Worm (Caenorhabditis elegans) whole organism, early embryonic: Measurements from ENCODE around the gene F54D5.24.

Experiments used
- B0310.2 ChIP-seq: sonication (generic microtip); optimal IDR thresholded peaks from 2 replicates; lab custom pipeline; 2016; ENCODE audit warnings: mild to moderate bottlenecking, missing genetic modification characterization, missing compliant biosample characterization
- F13C5.2 ChIP-seq: sonication (generic microtip); optimal IDR thresholded peaks from 2 replicates; lab custom pipeline; 2017; ENCODE audit warnings: mild to moderate bottlenecking, missing genetic modification characterization, inconsistent platforms, missing compliant biosample characterization
- aly-1 ChIP-seq: sonication (generic microtip); optimal IDR thresholded peaks from 2 replicates; lab custom pipeline; 2016; ENCODE audit warnings: missing genetic modification characterization, missing compliant biosample characterization
- ama-1 ChIP-seq: fragments of 150-350 bp; optimal IDR thresholded peaks from 2 replicates; lab custom pipeline; 2014
- ceh-13 ChIP-seq: fragments of 200-800 bp; sonication (Bioruptor generic); optimal IDR thresholded peaks from 2 replicates; lab custom pipeline; 2018; ENCODE audit warnings: mild to moderate bottlenecking, missing genetic modification characterization, missing compliant biosample characterization
- ceh-36 ChIP-seq: sonication (generic microtip); optimal IDR thresholded peaks from 2 replicates; lab custom pipeline; 2016; ENCODE audit warnings: missing genetic modification characterization, inconsistent platforms, missing compliant biosample characterization
- ets-7 ChIP-seq: sonication (generic microtip); optimal IDR thresholded peaks from 2 replicates; lab custom pipeline; 2016; ENCODE audit warnings: missing genotype, missing genetic modification characterization, missing compliant biosample characterization
- flt-1 ChIP-seq: fragments of 200-800 bp; sonication (Bioruptor generic); IDR thresholded peaks from 2 replicates; pipeline ENCODE4 v1.3.6; 2022; ENCODE audit warnings: missing genetic modification characterization, missing compliant biosample characterization
- hmbx-1 ChIP-seq: sonication (generic microtip); optimal IDR thresholded peaks from 2 replicates; lab custom pipeline; 2016; ENCODE audit warnings: mild to moderate bottlenecking, missing genetic modification characterization, missing compliant biosample characterization
- hmg-4 ChIP-seq: fragments of 200-800 bp; sonication (Bioruptor generic); optimal IDR thresholded peaks from 2 replicates; lab custom pipeline; 2018; ENCODE audit warnings: mild to moderate bottlenecking, missing genetic modification characterization, missing compliant biosample characterization
- hnd-1 ChIP-seq: sonication (generic microtip); optimal IDR thresholded peaks from 2 replicates; lab custom pipeline; 2016; ENCODE audit warnings: missing genetic modification characterization, missing compliant biosample characterization
- pes-1 ChIP-seq: fragments of 200-800 bp; sonication (Bioruptor generic); IDR thresholded peaks from 2 replicates; pipeline ENCODE4 v1.3.6; 2022; ENCODE audit warnings: missing genetic modification reagents, missing genetic modification characterization, missing compliant biosample characterization
- scrt-1 ChIP-seq: fragments of 200-800 bp; sonication (Bioruptor generic); IDR thresholded peaks from 2 replicates; pipeline ENCODE4 v1.3.6; 2022; ENCODE audit warnings: missing genetic modification characterization, missing compliant biosample characterization
- sea-1 ChIP-seq: fragments of 200-800 bp; sonication (Bioruptor generic); conservative IDR thresholded peaks from 2 replicates; pipeline ENCODE4 v1.3.6; 2022; ENCODE audit warnings: missing genetic modification characterization, missing compliant biosample characterization
- tbx-11 ChIP-seq: fragments of 200-800 bp; sonication (Bioruptor generic); IDR thresholded peaks from 2 replicates; pipeline ENCODE4 v1.3.6; 2022; ENCODE audit warnings: missing genetic modification characterization, missing compliant biosample characterization
- tbx-37 ChIP-seq: fragments of 200-800 bp; sonication (Bioruptor generic); conservative IDR thresholded peaks from 2 replicates; pipeline ENCODE4 v1.3.6; 2022; ENCODE audit warnings: missing genetic modification reagents, missing genetic modification characterization, missing compliant biosample characterization
- tra-4 ChIP-seq: sonication (generic microtip); optimal IDR thresholded peaks from 2 replicates; lab custom pipeline; 2017; ENCODE audit warnings: missing genetic modification characterization, missing compliant biosample characterization

Gene F54D5.24

DNA sequence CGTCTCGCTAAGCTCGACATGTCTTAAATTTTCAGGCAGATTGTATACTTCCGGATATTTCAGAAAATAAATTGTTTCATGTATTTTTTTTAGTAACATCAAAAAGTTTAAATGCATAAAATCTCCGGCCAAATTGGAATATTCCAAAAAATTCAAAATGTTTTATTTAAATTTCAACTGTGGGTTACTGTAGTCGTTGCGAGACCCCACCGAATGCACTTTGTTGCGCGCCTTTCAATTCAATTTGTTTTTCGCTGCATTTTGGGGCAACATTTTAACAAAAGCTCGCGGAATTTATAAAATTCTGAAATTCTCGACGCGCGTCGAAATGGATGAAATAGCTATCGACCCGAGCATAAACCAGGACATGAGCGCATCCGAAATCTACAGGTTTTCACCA lies 17.2 kb downstream of the F54D5.24 start, which contains the start of gene F54D5.2:
Gene F54D5.2, plus strand, starts transcription at position 237 of the 400 bp plus-strand sequence.
- TF ChIP-seq scrt-1 (GFP tag; lab: Robert Waterston, UW): no peak
- no peak for TF ChIP-seq B0310.2
- no peak for TF ChIP-seq tra-4 (tag; lab: Kevin White, UChicago)
- TF ChIP-seq tbx-11 (GFP tag; lab: Robert Waterston, UW): no peak
- no peak for TF ChIP-seq F13C5.2 (tag; lab: Kevin White, UChicago)
- no peak for TF ChIP-seq aly-1 (tag; lab: Kevin White, UChicago)
- TF ChIP-seq pes-1 (GFP tag; lab: Robert Waterston, UW): no peak
- no peak for TF ChIP-seq flt-1 (GFP tag; lab: Robert Waterston, UW)
- no peak for TF ChIP-seq ceh-36 (tag; lab: Kevin White, UChicago)
- TF ChIP-seq hmbx-1 (tag; lab: Kevin White, UChicago): no peak
- TF ChIP-seq hnd-1 (tag; lab: Kevin White, UChicago): no peak

DNA sequence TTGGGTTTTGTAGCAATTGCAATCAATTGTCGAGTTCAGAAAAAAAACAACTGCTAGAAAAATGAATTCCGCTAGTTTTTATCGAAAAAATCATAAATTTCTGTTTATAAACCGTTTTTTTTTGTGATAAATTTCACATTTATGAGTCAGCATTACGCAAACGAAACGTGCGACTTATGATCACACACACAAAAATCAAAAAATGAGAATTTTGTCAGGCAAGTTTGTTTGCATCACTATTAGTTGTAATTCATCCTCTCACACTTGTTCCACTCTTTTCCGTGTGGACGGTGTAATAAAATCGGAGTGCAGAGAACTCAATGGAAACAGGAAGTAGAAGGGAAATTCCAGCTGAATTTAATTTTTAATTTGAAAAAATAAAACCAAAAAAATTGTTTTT lies 21.6 kb downstream of the F54D5.24 start, which contains the start of gene pcs-1:
Gene pcs-1, minus strand, starts transcription at position 344 of the 400 bp plus-strand sequence.
- no peak for TF ChIP-seq tbx-37 (GFP tag; lab: Robert Waterston, UW)
- TF ChIP-seq flt-1 (GFP tag; lab: Robert Waterston, UW): no peak
- no peak for TF ChIP-seq ets-7
- no peak for TF ChIP-seq tra-4 (tag; lab: Kevin White, UChicago)
- no peak for TF ChIP-seq pes-1 (GFP tag; lab: Robert Waterston, UW)
- no peak for TF ChIP-seq ceh-36 (tag; lab: Kevin White, UChicago)
- TF ChIP-seq ceh-13 (GFP tag; lab: Kevin White, UChicago): no peak
- TF ChIP-seq aly-1 (tag; lab: Kevin White, UChicago): no peak
- TF ChIP-seq hmbx-1 (tag; lab: Kevin White, UChicago): no peak
- no peak for TF ChIP-seq B0310.2
- no peak for TF ChIP-seq hnd-1 (tag; lab: Kevin White, UChicago)
- TF ChIP-seq F13C5.2 (tag; lab: Kevin White, UChicago): no peak
- no peak for TF ChIP-seq sea-1 (GFP tag; lab: Robert Waterston, UW)
- TF ChIP-seq scrt-1 (GFP tag; lab: Robert Waterston, UW): no peak
- TF ChIP-seq ama-1 (lab: Kevin White, UChicago): no peak
- TF ChIP-seq hmg-4 (GFP tag; lab: Kevin White, UChicago): no peak
- TF ChIP-seq tbx-11 (GFP tag; lab: Robert Waterston, UW): no peak

- TF ChIP-seq B0310.2: no peak
- TF ChIP-seq tbx-11 (GFP tag; lab: Robert Waterston, UW): no peak
Observed at ce11 chrII:11577861-11578260, 22.1 kb downstream of the F54D5.24 start.

ce11 chrII:11578327-11578726 lies 22.6 kb downstream of the F54D5.24 start, which contains the start of gene smc-6:
Gene smc-6, plus strand, starts transcription at chrII:11578716.
- TF ChIP-seq B0310.2: no peak

ce11 chrII:11582698-11583097 lies 26.9 kb downstream of the F54D5.24 start, which contains the start of gene ints-7:
Gene ints-7, plus strand, starts transcription at chrII:11582849.
- TF ChIP-seq F13C5.2 (tag; lab: Kevin White, UChicago): no peak
- TF ChIP-seq hmg-4 (GFP tag; lab: Kevin White, UChicago): no peak
- no peak for TF ChIP-seq tbx-11 (GFP tag; lab: Robert Waterston, UW)
- no peak for TF ChIP-seq aly-1 (tag; lab: Kevin White, UChicago)
- TF ChIP-seq flt-1 (GFP tag; lab: Robert Waterston, UW): no peak
- TF ChIP-seq sea-1 (GFP tag; lab: Robert Waterston, UW): no peak
- no peak for TF ChIP-seq ceh-13 (GFP tag; lab: Kevin White, UChicago)
- TF ChIP-seq pes-1 (GFP tag; lab: Robert Waterston, UW): no peak
- TF ChIP-seq tbx-37 (GFP tag; lab: Robert Waterston, UW): no peak

- TF ChIP-seq aly-1 (tag; lab: Kevin White, UChicago) (no peak), hnd-1 (tag; lab: Kevin White, UChicago) (no peak), ceh-36 (tag; lab: Kevin White, UChicago) (no peak), tbx-37 (GFP tag; lab: Robert Waterston, UW) (no peak), B0310.2 (no peak), ceh-13 (GFP tag; lab: Kevin White, UChicago) (no peak), ama-1 (lab: Kevin White, UChicago) (no peak), F13C5.2 (tag; lab: Kevin White, UChicago) (no peak)
Observed at ce11 chrII:11588304-11588703, 32.6 kb downstream of the F54D5.24 start.

- TF ChIP-seq tbx-37 (GFP tag; lab: Robert Waterston, UW) (no peak), ama-1 (lab: Kevin White, UChicago) (no peak), hnd-1 (tag; lab: Kevin White, UChicago) (no peak), F13C5.2 (tag; lab: Kevin White, UChicago) (no peak), hmg-4 (GFP tag; lab: Kevin White, UChicago) (no peak), B0310.2 (no peak), flt-1 (GFP tag; lab: Robert Waterston, UW) (no peak), ceh-36 (tag; lab: Kevin White, UChicago) (no peak), ets-7 (no peak), pes-1 (GFP tag; lab: Robert Waterston, UW) (no peak), ceh-13 (GFP tag; lab: Kevin White, UChicago) (no peak), tra-4 (tag; lab: Kevin White, UChicago) (no peak)
Observed at ce11 chrII:11591558-11591957, 35.8 kb downstream of the F54D5.24 start.

DNA sequence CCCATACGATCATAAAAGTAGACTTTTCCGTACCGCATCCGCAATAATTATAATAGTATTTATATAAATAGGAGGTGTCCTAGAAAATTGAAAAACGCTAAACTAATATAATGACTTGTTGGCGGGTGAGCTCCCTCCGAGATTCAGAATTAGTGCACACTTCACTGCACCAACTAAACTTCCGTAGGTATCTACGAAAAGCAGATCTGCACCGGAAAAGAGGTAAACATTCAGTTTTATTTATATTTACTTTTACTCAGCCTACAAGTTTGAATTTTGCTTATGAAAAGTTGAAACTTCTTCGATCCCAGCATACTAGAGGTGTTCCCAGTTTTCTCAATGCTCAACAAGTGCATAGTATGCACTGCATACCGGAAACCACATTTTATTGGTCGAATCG lies 36.3 kb downstream of the F54D5.24 start, which contains the start of gene F07A11.1:
Gene F07A11.1, minus strand, starts transcription at position 101 of the 400 bp plus-strand sequence.
- TF ChIP-seq F13C5.2 (tag; lab: Kevin White, UChicago) (no peak), B0310.2 (no peak), ets-7 (no peak), hnd-1 (tag; lab: Kevin White, UChicago) (no peak), ama-1 (lab: Kevin White, UChicago) (no peak), ceh-13 (GFP tag; lab: Kevin White, UChicago) (no peak), ceh-36 (tag; lab: Kevin White, UChicago) (no peak), sea-1 (GFP tag; lab: Robert Waterston, UW) (no peak), aly-1 (tag; lab: Kevin White, UChicago) (no peak), tbx-37 (GFP tag; lab: Robert Waterston, UW) (no peak), scrt-1 (GFP tag; lab: Robert Waterston, UW) (no peak), pes-1 (GFP tag; lab: Robert Waterston, UW) (no peak), hmg-4 (GFP tag; lab: Kevin White, UChicago) (no peak), tbx-11 (GFP tag; lab: Robert Waterston, UW) (no peak), hmbx-1 (tag; lab: Kevin White, UChicago) (no peak), tra-4 (tag; lab: Kevin White, UChicago) (no peak), flt-1 (GFP tag; lab: Robert Waterston, UW) (no peak)
